Worm (Caenorhabditis elegans) whole organism, midembryonic: ENCODE results near the gene hlh-33.

Experiments used
- T22C8.4 ChIP-seq: fragments of 200-800 bp; sonication (Bioruptor generic); IDR thresholded peaks from 2 replicates; pipeline ENCODE4 v1.3.6; 2022; ENCODE audit warnings: missing genetic modification characterization, missing compliant biosample characterization
- cog-1 ChIP-seq: sonication (generic microtip); optimal IDR thresholded peaks from 2 replicates; lab custom pipeline; 2016; ENCODE audit warnings: missing genetic modification characterization, missing compliant biosample characterization
- med-1 ChIP-seq: sonication (generic microtip); optimal IDR thresholded peaks from 2 replicates; lab custom pipeline; 2017; ENCODE audit warnings: missing genetic modification characterization, mild to moderate bottlenecking, missing compliant biosample characterization, antibody characterized with exemption, missing genetic modification reagents; ENCODE audit not compliant: insufficient read depth
- ref-1 ChIP-seq: fragments of 200-800 bp; sonication (Bioruptor generic); conservative IDR thresholded peaks from 2 replicates; pipeline ENCODE4 v1.3.6; 2022; ENCODE audit warnings: missing genetic modification reagents, missing genetic modification characterization, missing compliant biosample characterization
- tab-1 ChIP-seq: fragments of 200-800 bp; sonication (Bioruptor generic); IDR thresholded peaks from 2 replicates; pipeline ENCODE4 v1.3.6; 2022; ENCODE audit warnings: missing genetic modification characterization, missing compliant biosample characterization
- ztf-23 ChIP-seq: fragments of 200-800 bp; sonication (Bioruptor generic); IDR thresholded peaks from 2 replicates; pipeline ENCODE4 v1.3.6; 2022; ENCODE audit warnings: missing genetic modification reagents, missing genetic modification characterization, missing compliant biosample characterization
- ztf-29 ChIP-seq: fragments of 200-800 bp; sonication (Bioruptor generic); IDR thresholded peaks from 2 replicates; pipeline ENCODE4 v1.3.6; 2022; ENCODE audit warnings: missing genetic modification reagents, missing genetic modification characterization, missing compliant biosample characterization

DNA sequence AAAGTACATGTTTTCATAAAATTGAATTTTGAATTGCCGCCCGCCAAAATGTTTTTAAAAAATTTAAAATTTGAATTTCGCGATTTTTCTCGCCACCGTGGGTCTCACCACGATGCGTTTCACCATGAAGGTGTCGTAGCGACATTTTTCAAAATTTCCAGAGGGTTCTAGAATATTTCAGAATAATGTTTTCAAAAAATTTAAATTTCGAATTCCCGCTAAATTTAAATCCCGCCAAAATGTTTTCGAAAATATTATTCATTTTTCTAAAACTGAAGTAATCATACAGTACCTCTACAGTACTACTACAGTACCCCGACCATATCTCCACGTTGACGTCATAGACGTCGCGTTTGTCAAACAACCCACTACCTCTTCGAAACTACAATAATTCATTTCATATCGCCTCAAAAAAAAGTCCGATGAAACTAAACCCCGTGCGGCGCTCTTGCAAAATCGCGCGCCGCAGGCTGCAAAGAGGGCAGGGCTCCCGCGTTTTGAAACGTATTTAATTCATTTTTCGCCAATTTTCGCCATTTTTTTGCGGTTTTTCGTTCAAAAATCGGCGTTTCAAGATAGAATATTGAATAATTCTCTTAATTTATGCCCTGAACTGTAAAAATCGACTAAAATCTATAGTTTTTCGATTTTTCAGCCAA lies 30.8 kb upstream of the hlh-33 start, which contains the start of the genes pvf-1 and Y39A3CL.7:
- TF ChIP-seq cog-1 (tag; lab: Kevin White, UChicago) = no peak
- TF ChIP-seq ref-1 (GFP tag; lab: Robert Waterston, UW) = no peak
- no peak for TF ChIP-seq T22C8.4 (GFP tag; lab: Robert Waterston, UW)
- peak; percentile 88 for TF ChIP-seq tab-1 (GFP tag; lab: Robert Waterston, UW)
- TF ChIP-seq ztf-29 (GFP tag; lab: Robert Waterston, UW) = peak; percentile 29; the same call in 1 of the 2 replicates
- TF ChIP-seq ztf-23 (GFP tag; lab: Robert Waterston, UW) = peak; percentile 77
- peak; percentile 80 for TF ChIP-seq med-1 (GFP tag; lab: Kevin White, UChicago)
